Worm (Caenorhabditis elegans) whole organism, dauer: ENCODE results near the gene fbxb-17.

ENCODE experiments used
- unc-62 ChIP-seq: sonication (generic microtip); optimal IDR thresholded peaks from 2 replicates; lab custom pipeline; 2017; ENCODE audit warnings: missing biosample characterization, missing genetic modification reagents, missing genetic modification characterization

fbxb-17 gene

DNA sequence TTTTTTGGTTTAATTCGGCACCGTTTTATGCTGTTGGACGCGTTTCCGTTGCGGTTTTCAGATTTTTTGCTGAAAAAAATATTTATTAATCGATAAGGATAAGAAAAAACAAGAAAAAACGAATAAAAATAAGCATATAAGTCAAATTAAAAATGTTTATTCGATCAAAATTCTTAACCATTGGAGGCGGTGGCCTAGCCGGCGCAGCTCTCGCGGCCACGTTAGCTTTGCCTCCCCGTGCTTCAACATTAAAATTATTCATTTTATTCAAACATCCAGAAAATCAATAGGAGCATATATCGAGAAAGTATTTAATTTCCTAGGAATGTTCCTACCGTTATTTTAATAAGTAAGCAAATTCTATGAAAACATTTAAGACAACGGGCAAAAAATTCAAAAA, 13.3 kb upstream of the fbxb-17 start, which contains the start of gene ZC204.14:
Gene ZC204.14 (minus strand): TSS at position 69 of the 400 bp plus-strand sequence.
- no peak for TF ChIP-seq unc-62 (GFP tag; lab: Kevin White, UChicago)

DNA sequence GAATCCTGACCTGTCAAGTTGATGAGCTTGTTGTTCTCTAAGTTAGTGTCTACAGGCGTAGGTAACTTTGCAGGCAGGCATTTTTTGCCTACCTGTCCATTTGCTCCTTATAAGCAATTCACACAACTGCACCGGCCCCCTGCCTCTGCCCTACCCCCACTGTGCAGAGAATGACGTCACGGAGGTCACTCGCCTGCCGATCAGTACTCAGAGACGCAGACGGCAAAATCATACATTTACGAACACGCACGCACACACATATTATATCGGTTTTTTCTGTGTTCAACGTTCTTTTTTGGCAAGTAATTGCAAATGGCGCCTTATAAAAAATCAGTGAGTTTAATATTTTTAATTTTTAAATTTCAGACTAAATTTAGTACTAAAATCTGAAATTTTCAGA, 12.7 kb upstream of the fbxb-17 start, which contains the start of gene duxl-1:
Gene duxl-1 (plus strand): TSS at position 184 of the 400 bp plus-strand sequence.
- TF ChIP-seq unc-62 (GFP tag; lab: Kevin White, UChicago) = no peak

DNA sequence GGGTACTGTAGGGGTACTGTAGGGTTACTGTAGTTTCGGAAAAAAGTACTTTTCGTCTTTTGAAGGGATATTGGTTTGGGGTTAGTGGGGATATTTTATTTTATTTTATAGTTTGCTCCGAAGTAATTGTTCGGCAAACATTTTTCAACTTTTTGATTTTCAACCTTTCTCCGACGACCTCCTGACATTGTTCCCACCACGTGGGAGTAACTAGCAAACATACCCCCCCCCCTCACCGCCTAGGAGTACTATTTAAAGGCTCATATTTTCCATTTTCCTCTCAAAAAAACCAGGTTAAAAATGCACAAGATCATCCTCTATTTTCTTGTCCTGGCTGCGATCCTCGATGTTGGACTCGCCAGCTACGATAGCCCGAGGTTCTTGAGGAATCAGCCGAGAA, 10.2 kb upstream of the fbxb-17 start, which contains the start of gene srlf-29:
Gene srlf-29 (plus strand): TSS at position 301 of the 400 bp plus-strand sequence.
- TF ChIP-seq unc-62 (GFP tag; lab: Kevin White, UChicago) = no peak

DNA sequence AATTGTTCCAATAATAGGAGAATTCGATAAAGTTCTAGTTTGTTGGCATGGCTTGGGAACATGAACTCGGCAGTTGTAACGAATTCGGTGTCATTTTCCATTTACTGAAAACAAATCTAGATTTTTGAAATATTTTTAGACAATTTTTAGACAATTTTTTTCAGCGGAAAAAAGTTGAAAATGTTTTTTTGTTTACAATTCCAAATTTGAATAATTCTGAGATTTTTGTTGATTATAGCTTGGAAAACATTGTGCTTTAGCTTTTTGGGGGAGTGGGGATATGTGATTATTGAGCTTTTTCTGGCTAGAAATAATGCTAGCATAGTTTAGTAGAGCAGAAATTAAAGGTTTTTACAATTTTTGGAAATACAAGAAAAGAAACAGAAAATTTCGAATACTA, 7.3 kb upstream of the fbxb-17 start, which contains the start of gene srw-97:
Gene srw-97 (minus strand): TSS at position 101 of the 400 bp plus-strand sequence.
- TF ChIP-seq unc-62 (GFP tag; lab: Kevin White, UChicago) = no peak

DNA sequence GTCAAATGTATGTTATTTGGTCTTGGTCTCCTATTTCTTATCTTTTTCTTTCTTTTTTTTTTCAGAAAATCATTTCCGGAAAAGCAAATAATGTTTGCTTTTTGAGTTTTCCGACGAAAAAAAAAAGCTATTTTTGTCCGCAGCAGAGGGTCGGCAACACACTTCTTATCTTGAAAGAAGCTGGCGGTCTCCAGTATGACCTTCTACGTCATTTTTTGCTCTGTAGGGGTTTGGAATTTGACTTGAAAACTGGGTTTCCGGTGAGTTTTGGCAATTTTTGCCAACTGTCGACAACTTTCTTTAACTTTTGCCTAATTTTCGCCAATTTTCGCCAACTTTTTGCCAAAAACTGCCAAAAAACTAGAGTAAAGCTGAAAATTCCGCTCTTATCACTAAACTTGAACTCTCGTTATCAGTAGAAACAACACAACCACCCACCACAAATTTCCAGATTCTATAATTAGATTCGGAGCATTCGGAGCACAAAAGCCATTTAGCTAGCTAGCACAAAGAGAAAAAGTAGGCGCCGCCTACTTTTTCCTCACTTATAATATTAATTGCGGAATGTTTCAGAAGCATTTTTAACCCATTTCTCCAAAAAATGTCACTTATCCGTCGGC, 5.8 kb upstream of the fbxb-17 start, which contains the start of gene nhx-6:
Gene nhx-6 (plus strand): TSS at position 570 of the 620 bp plus-strand sequence.
- TF ChIP-seq unc-62 (GFP tag; lab: Kevin White, UChicago) = no peak

DNA sequence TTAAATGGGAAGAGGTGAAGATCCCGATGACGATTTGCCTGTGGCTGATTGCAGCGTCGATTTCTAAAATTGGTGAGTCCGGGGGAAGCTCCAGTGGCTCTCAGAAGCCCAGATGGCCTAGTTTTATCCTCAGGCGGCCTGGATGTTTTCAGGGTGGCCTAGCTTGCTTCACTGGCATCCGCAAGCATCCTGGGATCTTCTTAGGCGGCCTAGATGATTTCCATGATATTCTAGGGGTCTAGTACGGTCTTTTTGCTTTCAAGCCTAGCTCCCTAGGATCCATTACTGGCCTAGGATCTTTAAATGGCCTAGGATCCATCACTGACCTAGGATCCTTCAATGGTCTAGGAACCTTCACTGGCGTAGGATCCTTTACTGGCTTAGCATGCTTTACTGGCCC, 5.2 kb upstream of the fbxb-17 start:
- no peak for TF ChIP-seq unc-62 (GFP tag; lab: Kevin White, UChicago)

DNA sequence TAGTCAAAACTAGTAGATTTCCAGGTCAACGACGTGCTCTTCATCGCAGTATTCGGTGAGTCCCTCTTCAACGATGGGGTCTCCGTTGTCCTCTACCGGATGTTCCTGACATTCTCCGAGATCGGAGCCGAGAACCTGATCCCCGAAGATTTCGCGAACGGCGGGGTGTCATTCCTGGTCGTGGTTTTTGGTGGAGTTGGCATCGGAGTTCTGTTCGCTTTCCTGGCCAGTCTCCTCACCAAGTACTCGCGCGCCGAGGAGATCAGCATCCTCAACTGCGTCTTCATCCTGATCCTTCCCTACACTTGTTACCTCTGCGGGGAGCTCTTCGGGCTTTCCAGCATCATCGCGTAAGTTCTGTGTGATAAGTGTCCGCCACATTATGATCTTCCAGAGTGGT, 3.5 kb upstream of the fbxb-17 start:
- no peak for TF ChIP-seq unc-62 (GFP tag; lab: Kevin White, UChicago)

DNA sequence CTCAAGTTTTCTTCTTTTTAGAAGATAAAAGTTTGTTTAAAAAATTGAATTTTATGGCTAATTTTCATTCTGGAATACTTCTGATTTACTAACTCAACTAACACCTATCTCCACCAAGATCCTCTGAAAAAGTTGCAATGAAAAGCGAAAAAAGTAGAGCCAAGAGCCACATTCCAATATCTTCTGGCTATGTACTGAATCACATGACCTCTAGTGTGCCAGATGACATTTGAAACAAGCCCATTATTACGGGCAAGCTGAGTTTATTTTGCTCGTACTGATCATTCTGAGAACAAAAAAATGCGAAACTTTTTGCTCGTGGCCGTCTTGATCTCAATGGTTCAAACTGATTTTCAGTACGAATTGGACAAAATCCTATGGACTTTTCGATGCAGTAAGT, 2.9 kb downstream of the fbxb-17 start, which contains the start of gene irld-36:
Gene irld-36 (plus strand): TSS at position 301 of the 400 bp plus-strand sequence.
- TF ChIP-seq unc-62 (GFP tag; lab: Kevin White, UChicago) = no peak

DNA sequence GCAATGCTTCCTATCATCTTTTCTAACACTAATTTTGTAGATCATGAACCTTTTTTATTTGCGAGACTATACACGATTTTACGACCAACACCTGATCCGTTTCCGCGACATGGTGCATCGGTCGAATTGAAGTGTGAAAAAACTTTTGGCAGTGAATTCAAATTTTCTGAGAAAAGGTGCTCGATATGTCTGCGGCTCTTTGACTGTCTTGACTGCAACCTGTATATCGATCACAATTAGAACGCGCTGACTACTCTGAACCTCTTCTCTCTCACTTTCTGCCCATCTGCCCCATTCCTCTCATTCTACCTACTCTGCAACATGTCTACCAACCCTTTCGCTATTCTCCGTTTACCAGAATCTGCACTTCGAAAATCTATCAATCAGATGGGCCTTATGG, 6.0 kb downstream of the fbxb-17 start, which contains the start of gene fbxb-26:
Gene fbxb-26 (plus strand): TSS at position 301 of the 400 bp plus-strand sequence.
- no peak for TF ChIP-seq unc-62 (GFP tag; lab: Kevin White, UChicago)

DNA sequence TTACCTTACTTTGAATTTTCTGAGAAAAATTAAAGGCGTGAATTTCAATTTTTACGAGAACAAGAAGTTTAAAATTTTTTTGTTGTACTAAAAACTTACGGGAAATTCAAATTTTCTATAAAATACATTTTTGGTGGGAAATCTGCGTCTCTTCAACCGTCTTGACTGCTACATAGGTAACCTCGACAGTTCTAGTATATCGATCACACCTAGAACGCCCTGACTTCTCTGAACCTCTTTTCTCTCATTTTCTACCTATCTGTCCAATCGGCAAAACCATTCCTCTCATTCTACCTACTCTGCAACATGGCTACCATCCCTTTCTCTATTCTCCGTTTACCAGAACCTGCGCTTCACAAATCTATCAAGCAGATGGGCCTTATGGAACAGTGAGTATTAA, 7.6 kb downstream of the fbxb-17 start, which contains the start of gene fbxb-25:
Gene fbxb-25 (plus strand): TSS at position 301 of the 400 bp plus-strand sequence.
- no peak for TF ChIP-seq unc-62 (GFP tag; lab: Kevin White, UChicago)

DNA sequence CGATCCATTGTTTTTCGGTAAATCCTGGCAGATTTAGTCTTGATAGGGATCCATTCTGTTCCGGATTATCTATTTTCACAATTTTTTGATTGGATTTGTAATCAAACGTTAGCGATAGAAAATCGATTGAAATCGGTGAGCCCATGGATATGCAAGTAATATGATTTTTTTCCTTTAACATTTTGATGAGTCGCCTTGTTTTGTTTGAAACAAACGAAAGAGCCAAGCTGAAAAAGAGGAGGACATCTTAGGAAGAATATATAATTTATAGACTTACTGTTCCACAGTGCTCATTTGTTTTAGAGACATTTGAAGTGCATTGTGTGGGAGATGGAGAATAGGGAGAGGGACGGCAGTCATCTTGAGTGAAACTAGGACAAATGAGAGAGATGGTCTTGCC, 12.6 kb downstream of the fbxb-17 start, which contains the start of the genes fbxb-18 and fbxb-19:
Gene fbxb-18 (minus strand): TSS at position 101 of the 400 bp plus-strand sequence.
Gene fbxb-19 (minus strand): TSS at position 369 of the 400 bp plus-strand sequence.
- no peak for TF ChIP-seq unc-62 (GFP tag; lab: Kevin White, UChicago)

DNA sequence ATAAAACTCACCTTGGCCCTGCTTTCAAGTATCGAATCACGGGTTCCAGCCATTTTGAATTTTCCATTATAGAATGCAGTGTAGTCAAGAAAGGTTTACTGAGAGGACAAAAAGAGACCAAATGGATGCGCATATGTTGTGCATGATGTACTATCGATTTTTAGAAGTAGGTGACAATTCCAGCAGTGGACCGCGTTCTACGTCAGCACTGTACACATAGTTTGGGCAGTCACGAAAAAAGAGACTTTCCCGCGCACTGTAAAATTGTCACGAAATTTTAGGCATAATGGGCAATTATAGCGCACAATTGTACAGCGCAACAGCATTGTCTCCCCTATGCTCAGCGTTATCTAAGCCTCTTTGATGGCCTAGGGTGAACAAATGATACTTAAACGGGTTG, 14.8 kb downstream of the fbxb-17 start, which contains the start of gene fbxc-22:
Gene fbxc-22 (minus strand): TSS at position 101 of the 400 bp plus-strand sequence.
- TF ChIP-seq unc-62 (GFP tag; lab: Kevin White, UChicago) = no peak

DNA sequence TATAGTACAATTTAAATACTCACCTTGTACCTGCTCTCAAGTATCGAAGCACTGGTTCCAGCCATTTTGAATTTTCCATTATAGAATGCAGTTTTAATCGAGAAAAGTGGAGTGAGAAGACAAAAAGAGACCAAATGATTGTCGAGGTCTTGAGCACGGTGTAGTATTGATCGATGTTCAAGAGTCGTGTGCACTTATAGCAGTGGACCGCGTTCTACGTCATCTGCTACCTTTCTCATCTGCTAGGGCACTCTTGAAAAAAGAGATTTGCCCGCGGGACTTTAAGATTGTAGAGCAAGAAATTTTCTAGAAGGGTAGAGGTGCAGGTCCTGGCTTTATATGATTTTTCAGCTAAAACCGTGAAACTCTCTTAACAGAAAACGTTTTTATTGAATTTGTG, 16.6 kb downstream of the fbxb-17 start, which contains the start of gene fbxc-21:
Gene fbxc-21 (minus strand): TSS at position 101 of the 400 bp plus-strand sequence.
- TF ChIP-seq unc-62 (GFP tag; lab: Kevin White, UChicago) = no peak

DNA sequence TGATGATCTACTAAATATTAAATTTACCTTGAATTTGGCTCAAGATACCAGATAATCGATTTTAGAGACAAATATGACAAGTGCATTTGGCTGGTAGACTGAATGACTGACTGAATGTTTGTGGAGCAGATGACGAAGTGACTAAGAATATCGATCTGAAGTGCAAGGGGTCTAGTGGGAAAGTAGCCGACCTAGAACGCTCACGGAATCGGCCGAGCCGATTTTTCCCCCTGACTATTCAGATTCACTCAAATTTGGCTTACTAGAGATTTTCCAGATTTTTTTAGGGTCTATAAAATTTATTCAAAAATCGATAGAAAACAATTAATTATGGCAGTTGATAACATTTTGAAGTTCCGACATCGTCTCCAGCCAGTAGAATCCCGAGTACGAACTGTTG, 18.3 kb downstream of the fbxb-17 start, which contains the start of gene fbxc-26:
Gene fbxc-26 (minus strand): TSS at position 101 of the 400 bp plus-strand sequence.
- TF ChIP-seq unc-62 (GFP tag; lab: Kevin White, UChicago) = no peak

DNA sequence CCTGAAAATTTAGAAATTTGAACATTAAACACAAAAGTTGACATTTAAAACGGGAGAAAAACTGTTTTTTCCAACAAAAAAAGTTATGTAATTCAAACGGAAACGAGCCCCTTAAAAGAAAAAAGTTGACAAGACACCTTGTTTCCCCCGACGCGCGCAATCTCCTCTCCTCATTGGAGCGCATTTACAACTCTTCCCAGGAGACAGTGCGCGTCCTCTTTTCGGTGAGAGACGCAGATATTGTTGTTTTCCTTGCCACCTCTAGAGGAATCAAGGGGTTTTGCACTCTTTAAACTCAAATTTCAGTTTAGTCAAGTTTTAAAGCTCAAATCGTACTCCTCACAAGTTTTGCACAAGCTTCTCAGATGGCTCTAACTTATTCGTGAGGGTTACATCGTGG, 19.7 kb downstream of the fbxb-17 start, which contains the start of gene F58E1.13:
Gene F58E1.13 (minus strand): TSS at position 12 of the 400 bp plus-strand sequence.
- TF ChIP-seq unc-62 (GFP tag; lab: Kevin White, UChicago) = no peak

DNA sequence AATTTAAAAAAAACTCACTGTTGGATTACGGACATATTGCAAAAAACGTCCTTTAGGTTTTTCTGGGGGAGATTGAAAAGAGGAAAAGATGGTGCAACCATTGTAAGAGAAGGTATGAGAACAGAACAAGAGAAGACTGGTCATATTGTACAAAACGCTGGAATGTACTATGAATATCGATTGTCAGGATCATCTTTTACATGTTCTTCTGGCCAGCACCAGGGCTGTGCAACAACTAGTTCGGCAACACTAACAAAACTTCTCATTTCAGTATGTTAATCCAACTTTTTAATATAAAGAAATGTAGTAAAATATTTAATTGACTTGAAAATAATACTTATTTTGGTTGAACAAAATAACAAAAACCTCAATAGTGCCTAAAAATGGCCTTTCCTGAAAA, 27.2 kb downstream of the fbxb-17 start, which contains the start of gene fbxb-47:
Gene fbxb-47 (minus strand): TSS at position 101 of the 400 bp plus-strand sequence.
- no peak for TF ChIP-seq unc-62 (GFP tag; lab: Kevin White, UChicago)
